Fruit fly (Drosophila melanogaster) whole organism, wandering third instar larva: ENCODE measurements around the gene Naa30B.
A peak's percentile ranks its signal among the peaks of the same experiment; 100 is the strongest.

Experiments used
- Abd-B ChIP-seq: fragments of >200 bp; optimal IDR thresholded peaks from 2 replicates; lab custom pipeline; 2017; ENCODE audit warnings: missing biosample characterization, missing genetic modification characterization
- CG32264 ChIP-seq: fragments of 200-800 bp; sonication (Bioruptor generic); optimal IDR thresholded peaks from 2 replicates; lab custom pipeline; 2016; ENCODE audit warnings: missing biosample characterization, missing genetic modification characterization
- CG9705 ChIP-seq: fragments of 200-800 bp; sonication (Bioruptor generic); optimal IDR thresholded peaks from 2 replicates; lab custom pipeline; 2018; ENCODE audit warnings: missing biosample characterization, mild to moderate bottlenecking, missing genetic modification characterization
- CrebA ChIP-seq: fragments of 200-800 bp; sonication (Bioruptor generic); optimal IDR thresholded peaks from 2 replicates; lab custom pipeline; 2016; ENCODE audit warnings: missing biosample characterization, mild to moderate bottlenecking, missing genetic modification characterization, borderline replicate concordance
- Dfd ChIP-seq: fragments of >200 bp; optimal IDR thresholded peaks from 2 replicates; lab custom pipeline; 2017; ENCODE audit warnings: missing biosample characterization, missing genetic modification characterization
- Dif ChIP-seq: fragments of 200-275, 200-300 bp; sonication (Bioruptor generic); optimal IDR thresholded peaks from 2 replicates; lab custom pipeline; 2018; ENCODE audit warnings: missing biosample characterization, missing genetic modification characterization; ENCODE audit not compliant: partially characterized antibody
- GATAd ChIP-seq: sonication (Bioruptor generic); optimal IDR thresholded peaks from 2 replicates; lab custom pipeline; 2016; ENCODE audit warnings: missing biosample characterization, missing genetic modification characterization
- HLH106 ChIP-seq: fragments of 200-800 bp; optimal IDR thresholded peaks from 3 replicates; lab custom pipeline; 2019; ENCODE audit warnings: missing biosample characterization, mild to moderate bottlenecking, missing genetic modification characterization, moderate library complexity
- Hnf4 ChIP-seq: fragments of 200-800 bp; sonication (Bioruptor generic); optimal IDR thresholded peaks from 2 replicates; lab custom pipeline; 2016; ENCODE audit warnings: missing biosample characterization, mild to moderate bottlenecking, missing genetic modification characterization
- Hr78 ChIP-seq: fragments of >200 bp; optimal IDR thresholded peaks from 2 replicates; lab custom pipeline; 2017; ENCODE audit warnings: missing biosample characterization, missing genetic modification characterization
- Hr83 ChIP-seq: fragments of 200-300 bp; sonication (Bioruptor generic); optimal IDR thresholded peaks from 2 replicates; lab custom pipeline; 2016; ENCODE audit warnings: missing biosample characterization, mild to moderate bottlenecking, missing genetic modification characterization, moderate library complexity; ENCODE audit not compliant: poor library complexity, severe bottlenecking
- Jra ChIP-seq: sonication (Bioruptor generic); optimal IDR thresholded peaks from 2 replicates; lab custom pipeline; 2016; ENCODE audit warnings: missing biosample characterization, missing genetic modification characterization
- Mio ChIP-seq: sonication (Bioruptor generic); optimal IDR thresholded peaks from 2 replicates; lab custom pipeline; 2016; ENCODE audit warnings: missing biosample characterization, missing genetic modification characterization
- Myc ChIP-seq: fragments of >200 bp; optimal IDR thresholded peaks from 2 replicates; lab custom pipeline; 2017
- N ChIP-seq: fragments of >200 bp; optimal IDR thresholded peaks from 2 replicates; lab custom pipeline; 2018; ENCODE audit warnings: missing biosample characterization, missing external identifiers, missing genetic modification characterization
- OdsH ChIP-seq: fragments of 200-800 bp; sonication (Bioruptor generic); optimal IDR thresholded peaks from 2 replicates; lab custom pipeline; 2016; ENCODE audit warnings: missing biosample characterization, mild to moderate bottlenecking, missing genetic modification characterization
- Rel ChIP-seq, 2 experiments: fragments of 200-800 bp; sonication (Bioruptor generic) in 1 of 2; optimal IDR thresholded peaks; 2 replicates in 1 of 2; 3 replicates in 1 of 2; lab custom pipeline; 2016 to 2019; ENCODE audit warnings: mild to moderate bottlenecking in 2 of 2, missing biosample characterization in 2 of 2, missing genetic modification characterization in 2 of 2, moderate library complexity in 1 of 2
- Sp1 ChIP-seq: fragments of 200-800 bp; sonication (Bioruptor generic); optimal IDR thresholded peaks from 3 replicates; lab custom pipeline; 2019; ENCODE audit warnings: missing biosample characterization, mild to moderate bottlenecking, missing genetic modification characterization, moderate library complexity
- Vsx2 ChIP-seq: fragments of 200-300, 225-300 bp; sonication (Bioruptor generic); optimal IDR thresholded peaks from 2 replicates; lab custom pipeline; 2018; ENCODE audit warnings: missing biosample characterization, missing genetic modification characterization; ENCODE audit not compliant: partially characterized antibody
- br ChIP-seq: fragments of 200-800 bp; sonication (Bioruptor generic); optimal IDR thresholded peaks from 2 replicates; lab custom pipeline; 2016; ENCODE audit warnings: missing biosample characterization, missing genetic modification characterization
- brk ChIP-seq: fragments of 200-800 bp; sonication (Bioruptor generic); optimal IDR thresholded peaks from 2 replicates; lab custom pipeline; 2016; ENCODE audit warnings: missing biosample characterization, mild to moderate bottlenecking, missing genetic modification characterization
- dl ChIP-seq, 2 experiments: fragments of 175-275, 200-275 bp in 1 of 2; fragments of 200-275 bp in 1 of 2; sonication (Bioruptor generic); optimal IDR thresholded peaks; lab custom pipeline; 2018; ENCODE audit warnings: mild to moderate bottlenecking in 2 of 2, missing biosample characterization in 2 of 2, missing genetic modification characterization in 2 of 2, moderate library complexity in 2 of 2; ENCODE audit not compliant: partially characterized antibody in 2 of 2, insufficient read depth in 1 of 2
- dmrt93B ChIP-seq: fragments of 200-800 bp; sonication (Bioruptor generic); optimal IDR thresholded peaks from 2 replicates; lab custom pipeline; 2018; ENCODE audit warnings: missing biosample characterization, mild to moderate bottlenecking, missing genetic modification characterization
- dsf ChIP-seq: sonication (Bioruptor generic); optimal IDR thresholded peaks from 2 replicates; lab custom pipeline; 2016; ENCODE audit warnings: missing biosample characterization, missing genetic modification characterization, borderline replicate concordance
- ey ChIP-seq: fragments of 200-800 bp; sonication (Bioruptor generic); optimal IDR thresholded peaks from 2 replicates; lab custom pipeline; 2016; ENCODE audit warnings: missing biosample characterization, missing genetic modification characterization
- foxo ChIP-seq, 2 experiments: fragments of 200-800 bp; sonication (Bioruptor generic); optimal IDR thresholded peaks; 2 replicates in 1 of 2; 3 replicates in 1 of 2; lab custom pipeline; 2016 to 2017; ENCODE audit warnings: missing biosample characterization in 2 of 2, missing genetic modification characterization in 2 of 2
- fru ChIP-seq: fragments of 200-800 bp; sonication (Bioruptor generic); optimal IDR thresholded peaks from 3 replicates; lab custom pipeline; 2016; ENCODE audit warnings: missing biosample characterization, mild to moderate bottlenecking, missing genetic modification characterization
- h ChIP-seq: fragments of 200-800 bp; sonication (Bioruptor generic); optimal IDR thresholded peaks from 3 replicates; lab custom pipeline; 2016; ENCODE audit warnings: missing biosample characterization, mild to moderate bottlenecking, missing genetic modification characterization
- jim ChIP-seq: fragments of 175-275, 200-325 bp; sonication (Bioruptor generic); optimal IDR thresholded peaks from 2 replicates; lab custom pipeline; 2016; ENCODE audit warnings: missing biosample characterization, mild to moderate bottlenecking, missing genetic modification characterization
- lola ChIP-seq: fragments of >200 bp; optimal IDR thresholded peaks from 2 replicates; lab custom pipeline; 2017; ENCODE audit warnings: missing biosample characterization, missing genetic modification characterization
- pan ChIP-seq: fragments of >200 bp; optimal IDR thresholded peaks from 2 replicates; lab custom pipeline; 2017
- psq ChIP-seq: fragments of 200-800 bp; sonication (Bioruptor generic); optimal IDR thresholded peaks from 3 replicates; lab custom pipeline; 2017; ENCODE audit warnings: missing biosample characterization, mild to moderate bottlenecking, missing genetic modification characterization, moderate library complexity
- rgr ChIP-seq: fragments of 200-800 bp; sonication (Bioruptor generic); optimal IDR thresholded peaks from 3 replicates; lab custom pipeline; 2016; ENCODE audit warnings: missing biosample characterization, mild to moderate bottlenecking, missing genetic modification characterization
- sage ChIP-seq: fragments of 200-800 bp; sonication (Bioruptor generic); optimal IDR thresholded peaks from 2 replicates; lab custom pipeline; 2016; ENCODE audit warnings: missing biosample characterization, mild to moderate bottlenecking, missing genetic modification characterization
- sv ChIP-seq: fragments of 200-800 bp; sonication (Bioruptor generic); optimal IDR thresholded peaks from 3 replicates; lab custom pipeline; 2016; ENCODE audit warnings: missing biosample characterization, missing genetic modification characterization
- tai ChIP-seq: sonication (Bioruptor generic); optimal IDR thresholded peaks from 2 replicates; lab custom pipeline; 2016; ENCODE audit warnings: missing biosample characterization, missing genetic modification characterization
- usp ChIP-seq: fragments of >200 bp; optimal IDR thresholded peaks from 2 replicates; lab custom pipeline; 2017; ENCODE audit warnings: missing biosample characterization, missing genetic modification characterization
- woc ChIP-seq: sonication (Bioruptor generic); optimal IDR thresholded peaks from 2 replicates; lab custom pipeline; 2016; ENCODE audit warnings: missing biosample characterization, mild to moderate bottlenecking, missing genetic modification characterization

Naa30B gene

dm6 chr3L:1516631-1517273 lies 44.9 kb upstream of the Naa30B start, which contains the start of gene cue:
Gene cue (minus strand): TSS chr3L:1517271.
- TF ChIP-seq h (GFP tag; lab: Kevin White, UChicago), result peak; percentile 29
- no peak for TF ChIP-seq brk

dm6 chr3L:1515820-1516540 lies 44.1 kb upstream of the Naa30B start:
- TF ChIP-seq h (GFP tag; lab: Kevin White, UChicago) (no peak), Rel (GFP tag; optimal IDR thresholded peaks at IDR 0.05; lab: Kevin White, UChicago) (no peak), Rel (tag; optimal IDR thresholded peaks at IDR 0.05; lab: Kevin White, UChicago) (no peak), OdsH (GFP tag; lab: Kevin White, UChicago) (peak; percentile 70), sage (no peak), fru (GFP tag; lab: Kevin White, UChicago) (peak; percentile 72), Dif (no peak), lola (GFP tag; lab: Kevin White, UChicago) (no peak), Hr83 (GFP tag; lab: Kevin White, UChicago) (no peak), br (GFP tag; lab: Kevin White, UChicago) (peak; percentile 46), usp (no peak), CG9705 (GFP tag; lab: Kevin White, UChicago) (peak; percentile 5), CrebA (no peak), Abd-B (no peak), Vsx2 (GFP tag; lab: Kevin White, UChicago) (no peak), psq (GFP tag; lab: Kevin White, UChicago) (peak; percentile 52), tai (GFP tag; lab: Kevin White, UChicago) (no peak), GATAd (GFP tag; lab: Kevin White, UChicago) (no peak), Myc (no peak), CG32264 (GFP tag; lab: Kevin White, UChicago) (no peak), Sp1 (GFP tag; lab: Kevin White, UChicago) (peak; percentile 56), Dfd (no peak), rgr (GFP tag; lab: Kevin White, UChicago) (peak; percentile 71), N (no peak), woc (GFP tag; lab: Kevin White, UChicago) (peak; percentile 37), Jra (no peak), dmrt93B (peak; percentile 55), sv (GFP tag; lab: Kevin White, UChicago) (peak; percentile 35), ey (peak; percentile 78), HLH106 (tag; lab: Kevin White, UChicago) (peak; percentile 66), brk (no peak), Mio (GFP tag; lab: Kevin White, UChicago) (no peak), Hnf4 (peak; percentile 50), jim (GFP tag; lab: Kevin White, UChicago) (no peak), dsf (no peak), Hr78 (GFP tag; lab: Kevin White, UChicago) (no peak), dl (GFP tag; optimal IDR thresholded peaks at IDR 0.05; lab: Kevin White, UChicago; ENCODE audit: insufficient read depth in 1 of 2, partially characterized antibody in 2 of 2) (no peak), pan (no peak), foxo (GFP tag; optimal IDR thresholded peaks at IDR 0.05; lab: Kevin White, UChicago) (peak in 1 of 2 experiments; percentile 75)
